Worm (Caenorhabditis elegans): Measurements from ENCODE around the gene cya-2.
"Not testable (repeated sequence)": the region's sequence is repeated elsewhere in the genome, so short reads cannot be mapped to it uniquely, and the experiment has no call there.

cya-2 gene

ce11 chrII:2000720-2001119 is 22.7 kb downstream of the cya-2 start, which contains the start of gene ceh-84:
TSS of gene ceh-84 (minus strand) at chrII:2000820.
- TF ChIP-seq ztf-23, tab-1, ztf-29 (GFP tag; IDR thresholded peaks at IDR 0.05): not testable (repeated sequence)

ce11 chrII:1998561-1998960 is 24.9 kb downstream of the cya-2 start, which contains the start of gene math-19:
TSS of gene math-19 (plus strand) at chrII:1998861.
- not testable (repeated sequence) for TF ChIP-seq ref-1 (GFP tag; conservative IDR thresholded peaks at IDR 0.05); tab-1 (GFP tag; IDR thresholded peaks at IDR 0.05); med-1 (GFP tag; optimal IDR thresholded peaks at IDR 0.05; ENCODE audit: insufficient read depth)

- TF ChIP-seq cog-1 (tag; optimal IDR thresholded peaks at IDR 0.05) (no peak), ztf-23 (GFP tag; IDR thresholded peaks at IDR 0.05) (no peak), med-1 (GFP tag; optimal IDR thresholded peaks at IDR 0.05; ENCODE audit: insufficient read depth) (no peak), tab-1 (GFP tag; IDR thresholded peaks at IDR 0.05) (no peak), T22C8.4 (GFP tag; IDR thresholded peaks at IDR 0.05) (no peak), flt-1 (GFP tag; IDR thresholded peaks at IDR 0.05) (no peak), klf-2 (GFP tag; conservative IDR thresholded peaks at IDR 0.05) (no peak), ref-1 (GFP tag; conservative IDR thresholded peaks at IDR 0.05) (no peak), ztf-29 (GFP tag; IDR thresholded peaks at IDR 0.05) (no peak)
Measured at ce11 chrII:1996237-1996636, 27.2 kb downstream of the cya-2 start, which contains the start of gene math-20. TSS of gene math-20 (plus strand) at chrII:1996537.

ce11 chrII:1995744-1996143 is 27.7 kb downstream of the cya-2 start:
- TF ChIP-seq klf-2 (GFP tag; conservative IDR thresholded peaks at IDR 0.05) (no peak), flt-1 (GFP tag; IDR thresholded peaks at IDR 0.05) (no peak), cog-1 (tag; optimal IDR thresholded peaks at IDR 0.05) (no peak), med-1 (GFP tag; optimal IDR thresholded peaks at IDR 0.05; ENCODE audit: insufficient read depth) (no peak), tab-1 (GFP tag; IDR thresholded peaks at IDR 0.05) (no peak), ztf-23 (GFP tag; IDR thresholded peaks at IDR 0.05) (no peak), ztf-29 (GFP tag; IDR thresholded peaks at IDR 0.05) (no peak), ref-1 (GFP tag; conservative IDR thresholded peaks at IDR 0.05) (no peak), T22C8.4 (GFP tag; IDR thresholded peaks at IDR 0.05) (no peak)

ce11 chrII:1993738-1994137 is 29.7 kb downstream of the cya-2 start, which contains the start of gene math-21:
TSS of gene math-21 (plus strand) at chrII:1994038.
- TF ChIP-seq T22C8.4 (GFP tag; IDR thresholded peaks at IDR 0.05): no peak
- no peak for TF ChIP-seq cog-1 (tag; optimal IDR thresholded peaks at IDR 0.05)
- TF ChIP-seq ztf-29 (GFP tag; IDR thresholded peaks at IDR 0.05): no peak
- no peak for TF ChIP-seq klf-2 (GFP tag; conservative IDR thresholded peaks at IDR 0.05)
- TF ChIP-seq ztf-23 (GFP tag; IDR thresholded peaks at IDR 0.05): no peak
- no peak for TF ChIP-seq tab-1 (GFP tag; IDR thresholded peaks at IDR 0.05)
- no peak for TF ChIP-seq med-1 (GFP tag; optimal IDR thresholded peaks at IDR 0.05; ENCODE audit: insufficient read depth)
- no peak for TF ChIP-seq flt-1 (GFP tag; IDR thresholded peaks at IDR 0.05)
- no peak for TF ChIP-seq ref-1 (GFP tag; conservative IDR thresholded peaks at IDR 0.05)

- TF ChIP-seq med-1 (GFP tag; optimal IDR thresholded peaks at IDR 0.05; ENCODE audit: insufficient read depth): no peak
- TF ChIP-seq ztf-29 (GFP tag; IDR thresholded peaks at IDR 0.05): no peak
- no peak for TF ChIP-seq ztf-23 (GFP tag; IDR thresholded peaks at IDR 0.05)
- no peak for TF ChIP-seq klf-2 (GFP tag; conservative IDR thresholded peaks at IDR 0.05)
Measured at ce11 chrII:1989010-1989409, 34.4 kb downstream of the cya-2 start, which contains the start of gene math-44. TSS of gene math-44 (plus strand) at chrII:1989310.

- TF ChIP-seq med-1 (GFP tag; optimal IDR thresholded peaks at IDR 0.05; ENCODE audit: insufficient read depth): no peak
- TF ChIP-seq cog-1 (tag; optimal IDR thresholded peaks at IDR 0.05): no peak
- no peak for TF ChIP-seq T22C8.4 (GFP tag; IDR thresholded peaks at IDR 0.05)
- no peak for TF ChIP-seq flt-1 (GFP tag; IDR thresholded peaks at IDR 0.05)
- no peak for TF ChIP-seq klf-2 (GFP tag; conservative IDR thresholded peaks at IDR 0.05)
- no peak for TF ChIP-seq ztf-29 (GFP tag; IDR thresholded peaks at IDR 0.05)
- no peak for TF ChIP-seq ztf-23 (GFP tag; IDR thresholded peaks at IDR 0.05)
- no peak for TF ChIP-seq ref-1 (GFP tag; conservative IDR thresholded peaks at IDR 0.05)
- no peak for TF ChIP-seq tab-1 (GFP tag; IDR thresholded peaks at IDR 0.05)
Measured at ce11 chrII:1986979-1987378, 36.4 kb downstream of the cya-2 start, which contains the start of gene Y16E11A.4. TSS of gene Y16E11A.4 (plus strand) at chrII:1987279.

All from whole organism, midembryonic.